Worm (Caenorhabditis elegans) whole organism, L4 larva: ENCODE results near the gene jmjd-1.1.

Experiments
- F44E2.7 ChIP-seq: fragments of 200-800 bp; sonication (Bioruptor generic); IDR thresholded peaks from 2 replicates; pipeline ENCODE4 v2.1.2; 2022; ENCODE audit warnings: missing genetic modification characterization, missing compliant biosample characterization
- ama-1 ChIP-seq: fragments of 150-350 bp; optimal IDR thresholded peaks from 2 replicates; lab custom pipeline; 2014; ENCODE audit warnings: inconsistent platforms, mixed read lengths
- ceh-20 ChIP-seq: fragments of 200-800 bp; sonication (Bioruptor generic); IDR thresholded peaks from 2 replicates; pipeline ENCODE4 v1.3.6; 2022; ENCODE audit warnings: missing genetic modification reagents, missing genetic modification characterization, missing compliant biosample characterization
- ceh-82 ChIP-seq: sonication (generic microtip); optimal IDR thresholded peaks from 2 replicates; lab custom pipeline; 2017; ENCODE audit warnings: missing biosample characterization, missing genetic modification characterization
- cey-2 ChIP-seq: sonication (generic microtip); optimal IDR thresholded peaks from 3 replicates; lab custom pipeline; 2017; ENCODE audit warnings: missing genetic modification characterization, mild to moderate bottlenecking, missing compliant biosample characterization, antibody characterized with exemption, borderline replicate concordance; ENCODE audit not compliant: insufficient read depth
- daf-8 ChIP-seq: fragments of 200-800 bp; sonication (Bioruptor generic); IDR thresholded peaks from 2 replicates; pipeline ENCODE4 v1.3.6; 2022; ENCODE audit warnings: missing genetic modification characterization, missing compliant biosample characterization
- lin-15B ChIP-seq: fragments of 150-350 bp; sonication (generic microtip); optimal IDR thresholded peaks from 3 replicates; lab custom pipeline; 2014; ENCODE audit warnings: missing biosample characterization, missing genetic modification characterization
- nhr-11 ChIP-seq: fragments of 150-350 bp; optimal IDR thresholded peaks from 2 replicates; lab custom pipeline; 2014; ENCODE audit warnings: missing biosample characterization, missing genetic modification characterization
- nhr-76 ChIP-seq: fragments of 150-350 bp; optimal IDR thresholded peaks from 2 replicates; lab custom pipeline; 2014; ENCODE audit warnings: missing biosample characterization, missing genetic modification characterization
- nhr-77 ChIP-seq: fragments of 150-350 bp; optimal IDR thresholded peaks from 2 replicates; lab custom pipeline; 2014; ENCODE audit warnings: missing biosample characterization, missing genetic modification characterization
- skn-1 ChIP-seq: fragments of 150-350 bp; optimal IDR thresholded peaks from 2 replicates; lab custom pipeline; 2014; ENCODE audit warnings: missing biosample characterization, missing genetic modification characterization
- spr-3 ChIP-seq: fragments of 200-800 bp; sonication (Bioruptor generic); optimal IDR thresholded peaks from 2 replicates; lab custom pipeline; 2018; ENCODE audit warnings: mild to moderate bottlenecking, missing genetic modification characterization, missing compliant biosample characterization
- vab-7 ChIP-seq: fragments of 200-800 bp; sonication (Bioruptor generic); IDR thresholded peaks from 2 replicates; pipeline ENCODE4 v1.3.6; 2022; ENCODE audit warnings: missing genetic modification reagents, missing genetic modification characterization, missing compliant biosample characterization
- ztf-11 ChIP-seq: fragments of 150-350 bp; optimal IDR thresholded peaks from 2 replicates; lab custom pipeline; 2014; ENCODE audit warnings: missing biosample characterization, missing genetic modification characterization

DNA sequence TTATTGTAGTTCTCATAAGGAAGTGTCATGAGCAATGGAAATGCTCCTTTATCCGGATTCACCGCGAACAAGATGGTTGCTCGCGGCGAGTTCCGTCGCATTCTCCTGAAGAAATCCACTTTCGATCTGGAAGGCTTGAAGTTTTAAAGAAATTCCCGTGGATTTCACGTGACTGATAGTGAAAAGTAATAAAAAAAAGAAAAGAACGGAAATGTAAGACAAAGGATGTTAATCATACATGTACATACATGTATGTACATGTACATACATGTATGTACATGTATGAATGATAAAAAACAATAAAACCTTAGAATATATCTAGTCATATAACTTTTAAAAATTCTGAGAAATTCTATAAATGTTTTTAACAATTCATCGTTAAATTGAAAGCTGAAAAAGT is 50.0 kb downstream of the jmjd-1.1 start, which contains the start of gene clh-1:
- TF ChIP-seq F44E2.7 (GFP tag; lab: Robert Waterston, UW) (no peak), vab-7 (no peak), spr-3 (GFP tag; lab: Kevin White, UChicago) (no peak), nhr-11 (tag; lab: Kevin White, UChicago) (no peak), lin-15B (tag; lab: Kevin White, UChicago) (no peak), ama-1 (lab: Kevin White, UChicago) (no peak), nhr-77 (no peak), ceh-20 (GFP tag; lab: Robert Waterston, UW) (no peak), ztf-11 (tag; lab: Kevin White, UChicago) (no peak), cey-2 (no peak), nhr-76 (tag; lab: Kevin White, UChicago) (no peak), daf-8 (no peak), ceh-82 (tag; lab: Kevin White, UChicago) (no peak), skn-1 (no peak)
